Fruit fly (Drosophila melanogaster) Kc167 (cell line): ENCODE data around the gene Adat1.

ENCODE experiments used
- Sin3A ChIP-seq: fragments of >200 bp; optimal IDR thresholded peaks from 2 replicates; lab custom pipeline; 2018; ENCODE audit warnings: missing external identifiers
- h ChIP-seq: fragments of >200 bp; optimal IDR thresholded peaks from 3 replicates; lab custom pipeline; 2018; ENCODE audit warnings: missing external identifiers
- insv ChIP-seq: fragments of >200 bp; optimal IDR thresholded peaks from 3 replicates; lab custom pipeline; 2018; ENCODE audit warnings: missing external identifiers
- psq ChIP-seq: fragments of >200 bp; optimal IDR thresholded peaks from 2 replicates; lab custom pipeline; 2017; ENCODE audit warnings: missing external identifiers

- TF ChIP-seq h (no peak), Sin3A (no peak), psq (no peak), insv (lab: Kevin White, UChicago) (no peak)
Measured at dm6 chr2L:13784155-13784681, 27.1 kb downstream of the Adat1 start, which contains the start of gene CG16890.
